Fruit fly (Drosophila melanogaster) whole organism, pupa: ENCODE results near the gene CG16710.

Experiments used
- CG14655 ChIP-seq: fragments of 200-800 bp; sonication (Bioruptor generic); optimal IDR thresholded peaks from 3 replicates; lab custom pipeline; 2017; ENCODE audit warnings: mild to moderate bottlenecking, missing biosample characterization, missing genetic modification reagents, missing genetic modification characterization
- CG15710 ChIP-seq: fragments of 200-800 bp; sonication (Bioruptor generic); optimal IDR thresholded peaks from 2 replicates; lab custom pipeline; 2018; ENCODE audit warnings: missing biosample characterization, mild to moderate bottlenecking, missing genetic modification characterization, moderate library complexity
- CG17806 ChIP-seq: fragments of 200-800 bp; sonication (Bioruptor generic); optimal IDR thresholded peaks from 2 replicates; lab custom pipeline; 2018; ENCODE audit warnings: missing biosample characterization, mild to moderate bottlenecking, missing genetic modification characterization, moderate library complexity
- CG8301 ChIP-seq: fragments of 200-800 bp; sonication (Bioruptor generic); optimal IDR thresholded peaks from 2 replicates; lab custom pipeline; 2018; ENCODE audit warnings: missing biosample characterization, mild to moderate bottlenecking, missing genetic modification characterization
- Ets98B ChIP-seq: fragments of 200-800 bp; sonication (Bioruptor generic); IDR thresholded peaks from 2 replicates; pipeline ENCODE4 v1.3.6; 2022; ENCODE audit warnings: missing biosample characterization, missing genetic modification characterization
- Pif1A ChIP-seq: fragments of 200-800 bp; sonication (Bioruptor generic); optimal IDR thresholded peaks from 3 replicates; lab custom pipeline; 2016; ENCODE audit warnings: missing biosample characterization, missing genetic modification characterization
- fd96Ca ChIP-seq: fragments of 200-800 bp; sonication (Bioruptor generic); IDR thresholded peaks from 3 replicates; pipeline ENCODE4 v1.3.6; 2022; ENCODE audit warnings: missing biosample characterization, missing genetic modification characterization
- rn ChIP-seq: fragments of 200-800 bp; sonication (Bioruptor generic); IDR thresholded peaks from 2 replicates; pipeline ENCODE4 v1.3.6; 2022; ENCODE audit warnings: missing biosample characterization, missing genetic modification characterization

DNA sequence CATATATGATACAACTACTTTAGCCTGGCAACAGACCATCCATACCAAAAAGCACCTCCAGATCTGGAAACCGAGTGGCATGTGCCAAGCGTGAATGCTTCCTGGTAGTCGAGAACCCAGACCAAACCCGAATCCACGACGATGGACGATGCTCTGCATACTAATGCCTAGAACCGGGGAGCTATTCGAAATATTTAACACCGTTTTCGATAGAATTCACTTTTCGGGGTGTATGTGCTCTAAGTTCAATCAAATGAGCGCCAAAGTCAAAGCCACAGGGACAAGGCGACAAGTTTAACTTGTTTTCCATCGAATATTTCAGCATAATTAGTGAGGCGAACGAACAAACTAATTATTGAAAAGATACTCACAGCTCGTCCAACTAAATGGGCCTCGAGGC, 19.5 kb upstream of the CG16710 start:
- TF ChIP-seq Pif1A (GFP tag; lab: Kevin White, UChicago) = no peak
- TF ChIP-seq CG17806 (tag; lab: Kevin White, UChicago) = no peak
- TF ChIP-seq fd96Ca (GFP tag; lab: Robert Waterston, UW) = no peak
- TF ChIP-seq CG14655 (GFP tag; lab: Kevin White, UChicago) = no peak
- TF ChIP-seq CG15710 (tag; lab: Kevin White, UChicago) = no peak
- no peak for TF ChIP-seq CG8301
- no peak for TF ChIP-seq rn (GFP tag; lab: Robert Waterston, UW)
- TF ChIP-seq Ets98B (GFP tag; lab: Robert Waterston, UW) = no peak
